Fruit fly (Drosophila melanogaster) whole organism, embryonic: ENCODE measurements around the gene CG18171.
A peak's percentile ranks its signal among the peaks of the same experiment; 100 is the strongest.

Experiments
- Adf1 ChIP-seq: fragments of 200-800 bp; sonication (Bioruptor generic); IDR thresholded peaks from 2 replicates; pipeline ENCODE4 v1.3.6; 2022; ENCODE audit warnings: missing biosample characterization, missing genetic modification characterization
- Blimp-1 ChIP-seq: fragments of 200-800 bp; sonication (Bioruptor generic); optimal IDR thresholded peaks from 3 replicates; lab custom pipeline; 2018; ENCODE audit warnings: missing biosample characterization, missing genetic modification characterization, mild to moderate bottlenecking, moderate library complexity, missing genetic modification reagents
- CG1024 ChIP-seq: fragments of 200-800 bp; sonication (Bioruptor generic); IDR thresholded peaks from 2 replicates; pipeline ENCODE4 v1.3.6; 2022; ENCODE audit warnings: missing biosample characterization, missing genetic modification characterization
- CG11560 ChIP-seq: fragments of 200-800 bp; sonication (Bioruptor generic); IDR thresholded peaks from 3 replicates; pipeline ENCODE4 v1.3.6; 2022; ENCODE audit warnings: missing biosample characterization, missing genetic modification characterization
- CG14441 ChIP-seq: fragments of 200-800 bp; sonication (Bioruptor generic); IDR thresholded peaks from 2 replicates; pipeline ENCODE4 v1.3.6; 2022; ENCODE audit warnings: missing biosample characterization, missing genetic modification characterization
- CG17186 ChIP-seq: fragments of 200-800 bp; sonication (Bioruptor generic); optimal IDR thresholded peaks from 3 replicates; lab custom pipeline; 2017; ENCODE audit warnings: missing biosample characterization, missing genetic modification reagents, missing genetic modification characterization
- CG17385 ChIP-seq: fragments of 200-800 bp; sonication (Bioruptor generic); optimal IDR thresholded peaks from 3 replicates; lab custom pipeline; 2018; ENCODE audit warnings: missing biosample characterization, mild to moderate bottlenecking, missing genetic modification characterization
- CG2202 ChIP-seq: fragments of 200-800 bp; sonication (Bioruptor generic); optimal IDR thresholded peaks from 2 replicates; lab custom pipeline; 2018; ENCODE audit warnings: missing biosample characterization, mild to moderate bottlenecking, missing genetic modification characterization
- CG2678 ChIP-seq: fragments of 200-800 bp; sonication (Bioruptor generic); optimal IDR thresholded peaks from 3 replicates; lab custom pipeline; 2019; ENCODE audit warnings: missing biosample characterization, mild to moderate bottlenecking, missing genetic modification characterization, moderate library complexity
- CG2889 ChIP-seq: fragments of 200-800 bp; sonication (Bioruptor generic); IDR thresholded peaks from 3 replicates; pipeline ENCODE4 v1.3.6; 2022; ENCODE audit warnings: missing biosample characterization, missing genetic modification characterization
- CG33213 ChIP-seq: fragments of 200-800 bp; sonication (Bioruptor generic); optimal IDR thresholded peaks from 3 replicates; lab custom pipeline; 2016; ENCODE audit warnings: missing biosample characterization, missing genetic modification characterization
- CG4282 ChIP-seq: fragments of 200-800 bp; sonication (Bioruptor generic); optimal IDR thresholded peaks from 2 replicates; lab custom pipeline; 2016; ENCODE audit warnings: missing biosample characterization, missing genetic modification characterization
- CG4617 ChIP-seq: fragments of 200-800 bp; sonication (Bioruptor generic); optimal IDR thresholded peaks from 3 replicates; lab custom pipeline; 2016; ENCODE audit warnings: missing biosample characterization, missing genetic modification characterization, borderline replicate concordance
- CG6689 ChIP-seq: fragments of 200-800 bp; sonication (Bioruptor generic); IDR thresholded peaks from 2 replicates; pipeline ENCODE4 v1.3.6; 2022; ENCODE audit warnings: missing biosample characterization, missing genetic modification characterization
- CG6765 ChIP-seq: fragments of 200-800 bp; sonication (Bioruptor generic); optimal IDR thresholded peaks from 3 replicates; lab custom pipeline; 2017; ENCODE audit warnings: missing biosample characterization, mild to moderate bottlenecking, missing genetic modification characterization
- CG8765 ChIP-seq: fragments of 200-800 bp; sonication (Bioruptor generic); IDR thresholded peaks from 2 replicates; pipeline ENCODE4 v1.3.6; 2022; ENCODE audit warnings: missing biosample characterization, missing genetic modification characterization
- CG8924 ChIP-seq: fragments of 200-800 bp; optimal IDR thresholded peaks from 3 replicates; lab custom pipeline; 2019; ENCODE audit warnings: missing biosample characterization, mild to moderate bottlenecking, missing genetic modification characterization, moderate library complexity
- CG9797 ChIP-seq: fragments of 200-800 bp; sonication (Bioruptor generic); optimal IDR thresholded peaks from 3 replicates; lab custom pipeline; 2018; ENCODE audit warnings: missing biosample characterization, mild to moderate bottlenecking, missing genetic modification characterization
- CG9817 ChIP-seq: fragments of 200-800 bp; sonication (Bioruptor generic); optimal IDR thresholded peaks from 2 replicates; lab custom pipeline; 2018; ENCODE audit warnings: missing biosample characterization, mild to moderate bottlenecking, missing genetic modification characterization, moderate library complexity
- CTCF ChIP-seq: fragments of 200-800 bp; sonication (Bioruptor generic); optimal IDR thresholded peaks from 2 replicates; lab custom pipeline; 2017; ENCODE audit warnings: missing biosample characterization, mild to moderate bottlenecking, missing genetic modification characterization, moderate library complexity
- Eip74EF ChIP-seq, 2 experiments: fragments of 200-800 bp in 1 of 2; fragments of >200 bp in 1 of 2; sonication (Bioruptor generic) in 1 of 2; optimal IDR thresholded peaks; 2 replicates each; lab custom pipeline; 2017 to 2019; ENCODE audit warnings: missing biosample characterization in 2 of 2, missing genetic modification characterization in 2 of 2, mild to moderate bottlenecking in 1 of 2, moderate library complexity in 1 of 2
- Hand ChIP-seq: fragments of 200-800 bp; sonication (Bioruptor generic); optimal IDR thresholded peaks from 2 replicates; lab custom pipeline; 2017; ENCODE audit warnings: mild to moderate bottlenecking, missing biosample characterization, missing genetic modification reagents, missing genetic modification characterization
- MTF-1 ChIP-seq: fragments of 200-800 bp; sonication (Bioruptor generic); optimal IDR thresholded peaks from 2 replicates; lab custom pipeline; 2018; ENCODE audit warnings: missing biosample characterization, mild to moderate bottlenecking, missing genetic modification characterization, borderline replicate concordance
- Max ChIP-seq: fragments of 200-800 bp; sonication (Bioruptor generic); optimal IDR thresholded peaks from 2 replicates; lab custom pipeline; 2016; ENCODE audit warnings: missing biosample characterization, mild to moderate bottlenecking, missing genetic modification characterization
- Med ChIP-seq: fragments of 200-800 bp; sonication (Bioruptor generic); peaks from one replicate; lab custom pipeline; 2016; ENCODE audit warnings: missing biosample characterization, missing genetic modification characterization, mild to moderate bottlenecking, inconsistent platforms, moderate library complexity
- Stat92E ChIP-seq, 3 experiments: fragments of >200 bp in 2 of 3; fragments of 200-800 bp in 1 of 3; sonication (Bioruptor generic) in 1 of 3; optimal IDR thresholded peaks; 2 replicates each; lab custom pipeline; 2017 to 2019; ENCODE audit warnings: missing biosample characterization in 3 of 3, missing genetic modification characterization in 3 of 3, mild to moderate bottlenecking in 1 of 3, moderate library complexity in 1 of 3
- YL-1 ChIP-seq: fragments of 200-800 bp; sonication (Bioruptor generic); optimal IDR thresholded peaks from 3 replicates; lab custom pipeline; 2017; ENCODE audit warnings: missing biosample characterization, mild to moderate bottlenecking, missing genetic modification characterization
- ab ChIP-seq: fragments of 200-800 bp; sonication (Bioruptor generic); optimal IDR thresholded peaks from 2 replicates; lab custom pipeline; 2016; ENCODE audit warnings: missing biosample characterization, missing genetic modification characterization
- aop ChIP-seq: fragments of 200-800 bp; sonication (Bioruptor generic); IDR thresholded peaks from 2 replicates; pipeline ENCODE4 v1.3.6; 2022; ENCODE audit warnings: missing biosample characterization, missing genetic modification characterization
- ap ChIP-seq: fragments of 200-800 bp; sonication (Bioruptor generic); IDR thresholded peaks from 2 replicates; pipeline ENCODE4 v1.3.6; 2022; ENCODE audit warnings: missing biosample characterization, missing genetic modification characterization
- cg ChIP-seq: fragments of 200-800 bp; sonication (Bioruptor generic); optimal IDR thresholded peaks from 3 replicates; lab custom pipeline; 2019; ENCODE audit warnings: missing biosample characterization, mild to moderate bottlenecking, missing genetic modification characterization, moderate library complexity
- disco-r ChIP-seq: fragments of 200-800 bp; sonication (Bioruptor generic); optimal IDR thresholded peaks from 2 replicates; lab custom pipeline; 2016; ENCODE audit warnings: missing biosample characterization, missing genetic modification characterization
- en ChIP-seq: fragments of 200-800 bp; sonication (Bioruptor generic); optimal IDR thresholded peaks from 2 replicates; lab custom pipeline; 2016; ENCODE audit warnings: missing biosample characterization, missing genetic modification characterization
- ewg ChIP-seq: fragments of 200-800 bp; sonication (Bioruptor generic); optimal IDR thresholded peaks from 3 replicates; lab custom pipeline; 2017; ENCODE audit warnings: mild to moderate bottlenecking, missing biosample characterization, missing genetic modification reagents, missing genetic modification characterization
- exex ChIP-seq: fragments of 200-800 bp; sonication (Bioruptor generic); optimal IDR thresholded peaks from 4 replicates; lab custom pipeline; 2018; ENCODE audit warnings: missing biosample characterization, mild to moderate bottlenecking, missing genetic modification characterization, moderate library complexity
- fru ChIP-seq: fragments of >200 bp; optimal IDR thresholded peaks from 2 replicates; lab custom pipeline; 2017
- ind ChIP-seq: fragments of 200-800 bp; sonication (Bioruptor generic); optimal IDR thresholded peaks from 3 replicates; lab custom pipeline; 2016; ENCODE audit warnings: missing biosample characterization, missing genetic modification characterization
- insv ChIP-seq, 2 experiments: fragments of 200-800 bp; sonication (Bioruptor generic); optimal IDR thresholded peaks; 3 replicates each; lab custom pipeline; 2016 to 2018; ENCODE audit warnings: missing biosample characterization in 2 of 2, missing genetic modification characterization in 2 of 2
- lilli ChIP-seq: fragments of 200-800 bp; sonication (Bioruptor generic); optimal IDR thresholded peaks from 3 replicates; lab custom pipeline; 2016; ENCODE audit warnings: missing biosample characterization, missing genetic modification characterization
- lola ChIP-seq, 3 experiments: fragments of >200 bp in 2 of 3; fragments of 200-800 bp in 1 of 3; sonication (Bioruptor generic) in 1 of 3; optimal IDR thresholded peaks; 2 replicates each; lab custom pipeline; 2017 to 2019; ENCODE audit warnings: missing biosample characterization in 3 of 3, missing genetic modification characterization in 3 of 3, mild to moderate bottlenecking in 1 of 3, moderate library complexity in 1 of 3
- mirr ChIP-seq: fragments of 200-800 bp; sonication (Bioruptor generic); optimal IDR thresholded peaks from 3 replicates; lab custom pipeline; 2018; ENCODE audit warnings: missing biosample characterization, mild to moderate bottlenecking, missing genetic modification characterization
- mld ChIP-seq: fragments of 200-800 bp; sonication (Bioruptor generic); IDR thresholded peaks from 3 replicates; pipeline ENCODE4 v1.3.6; 2022; ENCODE audit warnings: missing biosample characterization, missing genetic modification characterization; ENCODE audit not compliant: partially characterized antibody
- nom ChIP-seq: fragments of 200-800 bp; sonication (Bioruptor generic); optimal IDR thresholded peaks from 2 replicates; lab custom pipeline; 2017; ENCODE audit warnings: missing biosample characterization, missing genetic modification characterization, mild to moderate bottlenecking, moderate library complexity, missing genetic modification reagents
- psq ChIP-seq: fragments of 200-800 bp; sonication (Bioruptor generic); optimal IDR thresholded peaks from 2 replicates; lab custom pipeline; 2017; ENCODE audit warnings: missing biosample characterization, missing genetic modification characterization
- schlank ChIP-seq: fragments of 200-800 bp; sonication (Bioruptor generic); optimal IDR thresholded peaks from 2 replicates; lab custom pipeline; 2018; ENCODE audit warnings: missing biosample characterization, mild to moderate bottlenecking, missing genetic modification characterization
- slbo ChIP-seq: fragments of 200-800 bp; sonication (Bioruptor generic); IDR thresholded peaks from 2 replicates; pipeline ENCODE4 v1.3.6; 2022; ENCODE audit warnings: missing biosample characterization, missing genetic modification characterization
- sob ChIP-seq: fragments of 200-800 bp; sonication (Bioruptor generic); IDR thresholded peaks from 2 replicates; pipeline ENCODE4 v1.3.6; 2022; ENCODE audit warnings: missing biosample characterization, missing genetic modification characterization
- tna ChIP-seq: fragments of 200-800 bp; sonication (Bioruptor generic); IDR thresholded peaks from 2 replicates; pipeline ENCODE4 v1.3.6; 2022; ENCODE audit warnings: missing biosample characterization, missing genetic modification characterization; ENCODE audit not compliant: partially characterized antibody
- trem ChIP-seq: fragments of 200-800 bp; optimal IDR thresholded peaks from 3 replicates; lab custom pipeline; 2019; ENCODE audit warnings: missing biosample characterization, mild to moderate bottlenecking, missing genetic modification characterization, moderate library complexity
- unpg ChIP-seq: fragments of 200-800 bp; sonication (Bioruptor generic); optimal IDR thresholded peaks from 3 replicates; lab custom pipeline; 2018; ENCODE audit warnings: missing biosample characterization, mild to moderate bottlenecking, missing genetic modification characterization, moderate library complexity
- zfh1 ChIP-seq: fragments of 200-800 bp; sonication (Bioruptor generic); IDR thresholded peaks from 3 replicates; pipeline ENCODE4 v1.3.6; 2022; ENCODE audit warnings: missing biosample characterization, missing genetic modification characterization

The CG18171 gene

dm6 chr3L:1730873-1731272 lies 7.9 kb upstream of the CG18171 start, which contains the start of gene drpr (continued):
- no peak for TF ChIP-seq CG9817 (tag; lab: Kevin White, UChicago)
- TF ChIP-seq slbo, result no peak
- TF ChIP-seq mld (GFP tag; lab: Robert Waterston, UW), result peak; percentile 19; the same call in 1 of the 3 replicates
- TF ChIP-seq psq (GFP tag; lab: Kevin White, UChicago), result no peak
- TF ChIP-seq en (GFP tag; lab: Kevin White, UChicago), result no peak
- peak; percentile 53 for TF ChIP-seq nom (GFP tag; lab: Kevin White, UChicago)
- TF ChIP-seq ewg, result peak; percentile 64
- no peak for TF ChIP-seq insv (GFP tag; optimal IDR thresholded peaks at IDR 0.05; lab: Kevin White, UChicago)
- peak; percentile 47 for TF ChIP-seq CG33213 (GFP tag; lab: Kevin White, UChicago)
- TF ChIP-seq mirr (GFP tag; lab: Kevin White, UChicago), result peak; percentile 7
- TF ChIP-seq CG2889 (GFP tag; lab: Robert Waterston, UW), result no peak
- TF ChIP-seq Hand (GFP tag; lab: Kevin White, UChicago), result no peak
- TF ChIP-seq CTCF (GFP tag; lab: Kevin White, UChicago), result no peak
- no peak for TF ChIP-seq ab (GFP tag; lab: Kevin White, UChicago)
- no peak for TF ChIP-seq CG1024
- 0 out of 3 replicates have a peak, but pooled peaks have one; percentile 10 for TF ChIP-seq zfh1
- no peak for TF ChIP-seq disco-r
- TF ChIP-seq schlank (tag; lab: Kevin White, UChicago), result no peak
- TF ChIP-seq cg, result no peak
- TF ChIP-seq CG4617 (GFP tag; lab: Kevin White, UChicago), result peak; percentile 60
- no peak for TF ChIP-seq fru (lab: Kevin White, UChicago)
- TF ChIP-seq tna (GFP tag; lab: Robert Waterston, UW), result peak; percentile 42; the same call in 1 of the 2 replicates
- TF ChIP-seq Eip74EF (GFP tag; optimal IDR thresholded peaks at IDR 0.05; lab: Kevin White, UChicago), result peak in 1 of 2 experiments; percentile 22
- TF ChIP-seq CG6765 (GFP tag; lab: Kevin White, UChicago), result peak; percentile 48
- no peak for TF ChIP-seq lola (GFP tag; optimal IDR thresholded peaks at IDR 0.05; lab: Kevin White, UChicago)
- TF ChIP-seq ap (GFP tag; lab: Robert Waterston, UW), result no peak
- TF ChIP-seq aop (GFP tag; lab: Robert Waterston, UW), result no peak
- peak; percentile 17 for TF ChIP-seq MTF-1 (GFP tag; lab: Kevin White, UChicago)
- no peak for TF ChIP-seq CG6689 (GFP tag; lab: Robert Waterston, UW)
- TF ChIP-seq exex (tag; lab: Kevin White, UChicago), result peak; percentile 19
- peak; percentile 13 for TF ChIP-seq unpg (GFP tag; lab: Kevin White, UChicago)
- peak; percentile 78 for TF ChIP-seq CG8924 (tag; lab: Kevin White, UChicago)
- no peak for TF ChIP-seq CG4282 (GFP tag; lab: Kevin White, UChicago)
- TF ChIP-seq CG2202 (tag; lab: Kevin White, UChicago), result peak; percentile 6
- TF ChIP-seq CG9797 (GFP tag; lab: Kevin White, UChicago), result peak; percentile 95
- no peak for TF ChIP-seq Adf1 (GFP tag; lab: Robert Waterston, UW)
- TF ChIP-seq lilli (GFP tag; lab: Kevin White, UChicago), result no peak
- no peak for TF ChIP-seq CG8765 (GFP tag; lab: Robert Waterston, UW)
- no peak for TF ChIP-seq CG11560
- TF ChIP-seq trem (tag; lab: Kevin White, UChicago), result peak; percentile 54
- peak in 1 of 3 experiments; percentile 60 for TF ChIP-seq Stat92E (GFP tag; optimal IDR thresholded peaks at IDR 0.05; lab: Kevin White, UChicago)
- peak; percentile 83 for TF ChIP-seq YL-1 (GFP tag; lab: Kevin White, UChicago)
- TF ChIP-seq CG14441 (GFP tag; lab: Robert Waterston, UW), result peak; percentile 14; the same call in 1 of the 2 replicates
- no peak for TF ChIP-seq ind (GFP tag; lab: Kevin White, UChicago)
- TF ChIP-seq sob (GFP tag; lab: Robert Waterston, UW), result 0 out of 2 replicates have a peak, but pooled peaks have one; percentile 14
- peak; percentile 48 for TF ChIP-seq CG17385 (GFP tag; lab: Kevin White, UChicago)
- TF ChIP-seq CG17186 (GFP tag; lab: Kevin White, UChicago), result peak; percentile 11
- TF ChIP-seq Blimp-1, result no peak
- TF ChIP-seq CG2678 (tag; lab: Kevin White, UChicago), result peak; percentile 8
- TF ChIP-seq Med, result peak; percentile 90
- TF ChIP-seq Max (GFP tag; lab: Kevin White, UChicago), result no peak
